Fruit fly (Drosophila melanogaster): ENCODE results near the gene PNPase.

PNPase gene

DNA sequence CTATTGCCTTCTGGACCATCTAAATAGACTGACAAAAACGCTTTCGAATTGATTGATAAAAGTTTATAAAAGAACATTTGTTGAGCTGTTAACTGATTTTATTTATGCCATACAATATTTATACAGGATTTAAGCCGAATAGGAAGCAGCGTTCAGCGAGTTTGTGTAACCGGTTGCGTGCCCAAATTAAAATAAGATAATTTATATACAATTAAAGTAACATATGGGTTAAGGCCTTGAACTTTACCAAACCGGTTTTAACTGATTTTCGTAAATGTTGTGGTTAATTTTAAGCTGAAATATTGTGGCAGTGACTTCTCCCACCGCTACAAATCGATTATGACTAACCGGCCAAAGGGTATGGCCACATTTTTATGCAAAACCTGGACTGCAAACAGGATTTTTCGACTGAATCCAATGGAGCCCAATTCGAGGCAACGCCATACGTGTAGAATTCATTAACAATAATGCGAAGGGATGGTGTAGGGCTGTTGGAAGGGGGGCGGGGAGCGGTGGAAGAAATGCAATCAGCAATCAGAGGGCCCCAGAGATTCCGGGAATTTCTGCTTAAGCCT, 4.5 kb upstream of the PNPase start:
- no peak for TF ChIP-seq EcR (GFP tag; optimal IDR thresholded peaks at IDR 0.05)
- no peak for TF ChIP-seq CG8478 (optimal IDR thresholded peaks at IDR 0.05)
- TF ChIP-seq psq (optimal IDR thresholded peaks at IDR 0.05), result no peak
- TF ChIP-seq pan (optimal IDR thresholded peaks at IDR 0.05), result peak; percentile 76

DNA sequence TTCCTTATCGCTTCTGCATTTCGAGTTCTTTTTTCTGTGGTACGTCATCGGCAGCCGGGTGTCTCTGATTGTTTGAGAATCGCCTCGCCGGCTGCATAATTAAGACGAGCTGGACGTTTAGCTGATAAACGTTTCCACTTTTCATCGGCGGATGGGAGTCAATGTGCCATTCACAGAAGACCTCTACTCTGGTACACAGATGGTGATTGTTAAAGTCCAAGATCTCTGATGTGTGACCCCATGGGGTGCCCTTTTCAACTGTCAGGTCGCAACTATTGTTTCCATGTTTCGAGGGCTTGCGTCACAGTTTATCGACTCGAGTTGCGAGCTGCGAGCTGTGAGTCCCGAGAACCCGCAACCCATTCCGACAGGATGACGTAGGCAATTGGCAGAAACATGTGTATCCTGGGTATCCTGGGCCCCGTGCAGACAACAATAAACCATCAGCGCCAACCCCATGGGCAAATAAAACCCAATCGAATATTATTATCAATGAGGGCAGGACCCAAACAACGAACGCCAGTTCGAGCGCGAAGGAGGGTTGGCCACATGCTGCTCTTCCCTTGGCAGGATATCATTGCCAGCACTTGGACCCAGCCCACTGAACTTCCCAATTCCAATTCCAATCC, 1.9 kb upstream of the PNPase start:
- TF ChIP-seq Dll (optimal IDR thresholded peaks at IDR 0.05) (no peak), psq (optimal IDR thresholded peaks at IDR 0.05) (no peak), usp (GFP tag; optimal IDR thresholded peaks at IDR 0.05) (no peak), CG8478 (optimal IDR thresholded peaks at IDR 0.05) (no peak), pan (optimal IDR thresholded peaks at IDR 0.05) (no peak), EcR (GFP tag; optimal IDR thresholded peaks at IDR 0.05) (no peak)

DNA sequence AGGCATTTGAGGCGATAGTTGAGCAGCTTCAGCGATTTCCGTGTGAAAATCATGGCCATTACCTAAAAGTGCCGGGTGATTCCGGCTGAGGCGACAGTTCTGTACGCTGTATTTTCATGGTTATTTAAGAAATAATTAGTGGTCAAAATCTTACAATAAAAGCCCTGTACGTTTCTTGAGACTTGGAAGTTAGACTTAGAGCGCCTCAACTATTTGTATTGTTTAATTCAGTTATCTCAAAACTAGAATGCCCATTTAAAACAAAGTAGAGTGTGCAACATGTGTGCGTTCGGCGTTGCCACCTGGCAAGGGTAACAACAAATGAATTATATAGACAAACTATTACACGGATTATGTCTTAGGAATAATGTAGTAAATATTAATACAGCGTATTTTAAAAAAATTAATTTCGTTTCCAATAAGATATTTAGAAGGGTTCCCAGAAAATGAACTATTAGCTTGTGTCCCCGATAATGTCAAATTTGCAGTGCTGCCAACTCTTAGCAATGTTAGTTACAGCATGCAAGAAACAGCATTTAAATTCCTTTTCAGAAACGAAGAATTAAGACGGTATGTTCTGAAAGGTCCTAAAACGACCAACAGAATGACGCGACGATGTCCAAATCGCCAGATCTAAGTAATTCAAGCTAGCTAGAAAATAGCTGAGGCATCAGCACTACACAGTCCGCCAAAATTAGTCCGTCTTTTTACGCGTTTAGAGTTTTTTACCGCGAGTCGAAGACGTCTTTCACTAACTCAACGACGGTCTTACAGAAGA, 564 bp downstream of the PNPase start, which contains the start of gene Gprk2:
Gene Gprk2, plus strand, starts transcription at position 747 of the 778 bp plus-strand sequence.
- no peak for TF ChIP-seq EcR (GFP tag; optimal IDR thresholded peaks at IDR 0.05)
- no peak for TF ChIP-seq Dll (optimal IDR thresholded peaks at IDR 0.05)
- TF ChIP-seq usp (GFP tag; optimal IDR thresholded peaks at IDR 0.05), result no peak
- no peak for TF ChIP-seq pan (optimal IDR thresholded peaks at IDR 0.05)
- no peak for TF ChIP-seq CG8478 (optimal IDR thresholded peaks at IDR 0.05)
- TF ChIP-seq psq (optimal IDR thresholded peaks at IDR 0.05), result no peak

DNA sequence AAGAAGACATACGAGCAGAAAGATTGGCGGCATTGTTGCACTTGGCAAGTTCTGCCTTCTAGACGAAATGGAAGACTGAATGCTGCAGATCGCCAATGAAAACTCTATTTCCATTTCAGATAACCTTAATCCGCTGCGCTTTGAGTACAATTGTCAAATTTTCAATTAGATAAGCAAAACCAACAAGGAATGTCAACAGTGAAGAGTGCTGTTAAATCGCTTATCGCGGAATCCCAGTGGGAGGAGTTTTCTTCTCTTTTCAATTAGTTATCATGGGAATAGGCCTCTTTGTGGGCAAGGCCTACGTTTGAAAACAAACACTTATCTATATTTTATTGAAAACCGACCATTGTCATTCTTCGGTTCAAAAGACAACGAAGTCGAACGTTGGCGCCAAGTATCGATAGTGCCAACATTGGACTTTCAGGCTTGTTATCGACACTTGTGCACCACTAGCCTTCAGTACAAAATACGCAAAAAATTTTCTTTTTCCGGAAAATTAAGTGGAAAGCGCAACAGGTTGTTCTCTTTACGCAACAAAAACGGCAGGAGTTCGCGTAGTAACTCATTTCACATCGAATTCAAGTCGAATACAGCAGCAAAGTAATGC, 9.9 kb downstream of the PNPase start, which contains the start of the genes Ugt35D1 and Gcn2:
Gene Ugt35D1, minus strand, starts transcription at position 83 of the 610 bp plus-strand sequence.
Gene Gcn2, plus strand, starts transcription at position 439 of the 610 bp plus-strand sequence.
- TF ChIP-seq pan (optimal IDR thresholded peaks at IDR 0.05), result no peak
- no peak for TF ChIP-seq psq (optimal IDR thresholded peaks at IDR 0.05)
- no peak for TF ChIP-seq usp (GFP tag; optimal IDR thresholded peaks at IDR 0.05)
- TF ChIP-seq EcR (GFP tag; optimal IDR thresholded peaks at IDR 0.05), result no peak
- TF ChIP-seq Dll (optimal IDR thresholded peaks at IDR 0.05), result no peak
- no peak for TF ChIP-seq CG8478 (optimal IDR thresholded peaks at IDR 0.05)

DNA sequence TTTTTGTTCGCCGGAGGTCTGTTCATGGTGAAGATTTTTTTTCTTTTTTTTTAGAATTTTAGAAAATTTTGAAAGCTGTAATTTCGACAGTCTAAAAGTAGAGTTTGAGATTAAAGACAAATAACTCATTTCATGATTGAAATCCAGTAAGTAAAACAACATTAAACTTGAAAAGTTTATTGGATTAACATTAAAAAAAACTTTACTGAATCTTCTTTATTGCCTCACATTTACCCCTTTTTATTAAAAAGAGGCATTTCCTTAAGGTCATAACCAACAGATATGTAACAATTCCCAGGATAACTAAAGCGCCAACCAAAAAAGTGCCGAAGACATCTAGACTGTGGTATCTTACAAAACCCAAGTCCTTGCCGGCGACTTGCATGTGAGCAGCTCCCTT, 11.8 kb downstream of the PNPase start, which contains the start of gene CG31204:
Gene CG31204, minus strand, starts transcription at position 101 of the 400 bp plus-strand sequence.
- TF ChIP-seq CG8478 (optimal IDR thresholded peaks at IDR 0.05), result no peak
- no peak for TF ChIP-seq pan (optimal IDR thresholded peaks at IDR 0.05)
- no peak for TF ChIP-seq psq (optimal IDR thresholded peaks at IDR 0.05)

DNA sequence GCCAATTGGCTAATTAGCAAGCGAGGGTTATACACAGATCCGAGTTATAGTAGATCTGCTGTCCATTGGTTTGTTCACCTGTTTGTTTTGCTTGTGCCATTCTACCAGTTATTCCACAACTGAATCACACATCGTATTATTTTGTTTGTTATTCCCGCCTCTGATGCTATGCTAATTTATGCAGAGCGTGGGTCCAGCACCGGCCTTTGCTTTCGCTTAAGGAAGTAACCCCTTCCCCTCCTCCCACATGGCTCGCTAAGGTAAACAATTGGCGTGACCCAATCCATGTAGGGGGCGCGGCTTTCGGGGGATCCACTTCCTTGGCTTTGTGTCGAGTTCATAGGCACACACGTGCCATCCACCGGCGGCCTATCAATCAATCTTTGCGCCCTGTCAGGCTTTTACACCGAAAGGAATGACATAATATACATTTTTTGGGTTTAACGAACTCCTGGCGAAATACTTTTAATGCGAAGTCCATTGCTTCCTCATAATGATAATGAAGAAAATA, 19.4 kb downstream of the PNPase start:
- TF ChIP-seq Dll (optimal IDR thresholded peaks at IDR 0.05) (no peak), EcR (GFP tag; optimal IDR thresholded peaks at IDR 0.05) (no peak), pan (optimal IDR thresholded peaks at IDR 0.05) (no peak), CG8478 (optimal IDR thresholded peaks at IDR 0.05) (no peak), psq (optimal IDR thresholded peaks at IDR 0.05) (no peak), usp (GFP tag; optimal IDR thresholded peaks at IDR 0.05) (no peak)

DNA sequence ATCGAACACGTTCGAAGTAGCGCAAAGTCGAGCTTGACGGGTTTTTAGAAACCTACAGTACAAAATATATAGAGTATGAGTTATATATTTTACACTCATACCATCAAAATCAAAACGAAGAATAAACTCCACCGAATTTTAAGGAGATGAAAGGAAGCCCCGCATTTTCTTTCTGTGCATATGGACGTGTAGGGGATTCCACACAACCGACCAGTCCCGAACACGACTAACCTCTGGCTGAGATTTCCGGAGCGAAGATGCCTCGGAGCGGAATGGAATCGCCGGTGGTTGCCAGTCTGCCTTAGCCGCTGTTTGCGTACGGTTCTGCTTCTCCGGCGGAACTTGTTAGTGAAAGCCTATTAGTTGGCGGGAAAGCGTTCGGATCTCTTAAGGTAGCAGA, 21.1 kb downstream of the PNPase start:
- TF ChIP-seq EcR (GFP tag; optimal IDR thresholded peaks at IDR 0.05) (no peak), pan (optimal IDR thresholded peaks at IDR 0.05) (no peak), Dll (optimal IDR thresholded peaks at IDR 0.05) (no peak), usp (GFP tag; optimal IDR thresholded peaks at IDR 0.05) (no peak), psq (optimal IDR thresholded peaks at IDR 0.05) (no peak), CG8478 (optimal IDR thresholded peaks at IDR 0.05) (no peak)

DNA sequence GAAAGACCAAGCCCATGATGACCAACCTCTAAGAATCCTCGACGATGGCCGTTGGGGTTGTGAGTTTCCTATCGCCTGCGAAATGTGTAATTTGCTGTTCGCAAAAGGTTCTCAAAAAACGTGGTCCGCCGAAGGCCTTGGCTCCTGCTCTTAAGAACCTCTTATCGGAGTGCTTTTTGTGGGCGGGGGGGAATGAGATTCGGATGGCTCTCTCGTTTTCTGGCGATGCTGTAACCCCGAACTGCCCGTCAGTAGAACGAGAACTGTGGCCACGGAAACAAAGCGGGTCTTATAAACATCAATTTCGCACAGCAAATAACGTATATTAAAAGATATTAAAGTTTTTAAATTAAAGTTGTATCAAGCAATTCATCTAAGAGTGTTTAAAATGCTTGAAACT, 23.4 kb downstream of the PNPase start, which contains the start of gene CG1607:
Gene CG1607, plus strand, starts transcription at position 249 of the 400 bp plus-strand sequence.
- TF ChIP-seq Dll (optimal IDR thresholded peaks at IDR 0.05), result peak; percentile 41
- TF ChIP-seq usp (GFP tag; optimal IDR thresholded peaks at IDR 0.05), result no peak

DNA sequence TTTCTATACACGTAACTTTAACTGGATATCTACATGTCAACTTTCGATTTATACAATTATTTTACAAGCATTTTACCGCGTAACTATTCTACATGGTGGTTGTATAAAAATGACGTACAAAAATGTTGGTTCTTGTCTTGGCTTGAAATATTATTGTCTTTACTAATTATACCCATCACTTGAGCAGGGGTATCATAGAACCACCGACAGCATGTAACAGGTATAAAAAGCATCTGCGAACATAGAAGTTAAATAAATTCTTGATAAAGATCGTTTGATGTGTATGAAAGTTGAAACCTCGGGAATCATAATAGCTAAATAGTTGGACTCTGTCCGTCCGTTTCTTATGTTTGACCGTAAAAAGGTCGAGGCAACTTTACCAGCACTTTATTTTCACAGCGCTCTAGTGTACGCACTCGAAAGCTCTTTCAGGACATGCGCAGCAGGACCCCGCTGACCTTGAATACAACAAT, 24.0 kb downstream of the PNPase start:
- TF ChIP-seq pan (optimal IDR thresholded peaks at IDR 0.05) (peak; percentile 88), Dll (optimal IDR thresholded peaks at IDR 0.05) (no peak)

DNA sequence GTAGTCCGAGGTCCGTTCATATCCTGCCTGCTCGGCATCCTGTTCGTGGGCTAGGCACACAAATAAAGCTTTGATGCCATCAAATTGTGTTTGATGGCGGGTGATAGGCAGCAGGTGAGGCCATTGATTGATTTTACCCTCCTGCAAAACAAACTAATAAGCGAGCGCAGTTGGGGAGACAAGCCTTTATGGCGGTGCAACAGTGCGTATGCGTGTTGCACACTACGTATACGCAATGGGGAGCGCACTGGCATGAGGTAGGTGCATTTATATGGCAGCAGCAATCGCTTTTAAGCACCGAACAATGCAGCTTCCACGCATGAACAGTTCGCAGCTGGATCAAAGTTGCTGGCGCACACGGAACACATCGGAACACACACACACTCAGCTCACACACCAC, 24.8 kb downstream of the PNPase start:
- TF ChIP-seq CG8478 (optimal IDR thresholded peaks at IDR 0.05), result no peak
- no peak for TF ChIP-seq pan (optimal IDR thresholded peaks at IDR 0.05)
- TF ChIP-seq EcR (GFP tag; optimal IDR thresholded peaks at IDR 0.05), result no peak
- TF ChIP-seq usp (GFP tag; optimal IDR thresholded peaks at IDR 0.05), result no peak

DNA sequence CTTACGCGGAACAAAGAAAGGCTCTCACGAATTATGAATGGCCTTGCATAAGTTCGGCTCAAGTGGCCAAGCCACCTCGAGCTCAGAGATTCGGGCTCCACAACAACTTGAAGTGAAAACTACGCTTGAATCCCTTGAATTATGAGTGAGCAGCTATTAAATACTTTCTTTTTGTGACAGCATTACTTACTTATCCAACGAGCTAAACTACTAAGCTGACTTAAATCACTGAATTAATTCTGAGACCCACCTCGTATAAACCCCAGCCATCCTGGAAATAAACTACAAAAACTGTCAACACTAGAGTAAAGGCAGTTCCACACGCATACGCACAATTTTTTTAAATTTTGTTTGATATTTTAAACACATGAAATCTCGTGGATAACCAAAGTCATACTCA, 33.1 kb downstream of the PNPase start, which contains the start of gene gskt:
Gene gskt, plus strand, starts transcription at position 301 of the 400 bp plus-strand sequence.
- TF ChIP-seq CG8478 (optimal IDR thresholded peaks at IDR 0.05), result no peak
- no peak for TF ChIP-seq Dll (optimal IDR thresholded peaks at IDR 0.05)
- TF ChIP-seq usp (GFP tag; optimal IDR thresholded peaks at IDR 0.05), result no peak
- no peak for TF ChIP-seq psq (optimal IDR thresholded peaks at IDR 0.05)

DNA sequence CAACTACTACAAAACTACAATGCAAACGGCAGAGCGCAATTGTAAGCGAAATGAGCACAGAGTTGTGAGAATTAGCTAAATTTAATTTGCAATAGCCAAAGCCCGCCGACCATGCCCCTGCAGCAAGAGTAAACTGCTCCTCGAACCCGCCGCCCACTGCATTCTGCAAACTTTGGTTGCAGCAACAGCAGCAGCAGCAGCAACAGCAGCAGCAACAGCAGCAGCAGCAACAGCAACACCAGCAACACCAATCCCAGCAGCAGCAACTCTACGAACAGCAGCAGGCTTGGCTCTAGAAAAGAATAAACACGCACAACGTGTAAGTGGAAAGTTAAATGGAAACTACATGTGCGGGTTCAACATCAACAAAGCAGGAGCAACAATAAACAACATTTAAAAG, 35.0 kb downstream of the PNPase start:
- no peak for TF ChIP-seq usp (GFP tag; optimal IDR thresholded peaks at IDR 0.05)
- no peak for TF ChIP-seq pan (optimal IDR thresholded peaks at IDR 0.05)
- TF ChIP-seq Dll (optimal IDR thresholded peaks at IDR 0.05), result no peak
- TF ChIP-seq CG8478 (optimal IDR thresholded peaks at IDR 0.05), result no peak
- no peak for TF ChIP-seq EcR (GFP tag; optimal IDR thresholded peaks at IDR 0.05)
- no peak for TF ChIP-seq psq (optimal IDR thresholded peaks at IDR 0.05)

Data from whole organism.